Worm (Caenorhabditis elegans): ENCODE data around the gene M01H9.4.

DNA sequence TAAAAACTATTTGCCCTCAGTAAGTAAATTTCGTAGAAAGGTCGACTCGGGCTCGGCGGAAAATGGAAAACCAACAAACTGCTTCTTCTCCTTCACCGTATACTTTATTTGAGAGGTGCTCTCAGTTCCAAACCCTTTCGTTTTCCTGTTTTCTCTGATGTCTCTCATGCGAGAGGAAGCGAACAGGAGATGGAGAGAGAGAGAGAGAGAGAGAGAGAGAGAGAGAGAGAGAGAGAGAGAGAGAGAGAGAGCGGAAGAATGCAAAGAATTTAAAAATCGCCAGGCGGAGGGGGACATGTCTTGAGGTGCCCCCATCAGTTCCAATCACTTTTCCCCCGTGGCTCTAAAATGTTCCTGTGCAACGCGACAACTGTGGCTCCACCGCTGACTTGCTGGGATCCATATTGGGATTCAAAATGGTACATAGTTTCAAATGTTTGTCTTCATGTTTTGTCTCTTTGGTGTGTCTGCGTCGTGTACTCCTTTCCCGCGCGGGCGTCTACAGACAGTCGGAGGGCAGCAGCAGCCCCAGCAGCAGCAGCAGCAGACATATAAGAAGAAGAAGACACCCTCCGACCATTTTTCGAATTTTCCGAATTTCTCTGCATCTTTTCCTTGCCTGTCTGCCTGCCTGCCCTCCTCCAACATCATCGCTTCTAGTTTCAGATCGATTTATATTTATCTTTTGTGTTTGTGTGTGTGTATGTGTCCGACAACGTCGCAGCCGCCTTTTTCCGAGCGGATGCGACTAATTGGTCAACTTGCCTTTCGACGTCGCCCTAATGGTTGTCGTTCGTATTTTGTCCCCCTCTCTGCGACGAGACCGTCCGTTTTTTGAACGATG, 28.2 kb downstream of the M01H9.4 start, which contains the start of gene R08C7.11:
- TF ChIP-seq flt-1 (GFP tag; IDR thresholded peaks at IDR 0.05) = no peak
- no peak for TF ChIP-seq ets-7 (tag; optimal IDR thresholded peaks at IDR 0.05)
- TF ChIP-seq hmbx-1 (tag; optimal IDR thresholded peaks at IDR 0.05) = no peak
- TF ChIP-seq tbx-37 (GFP tag; conservative IDR thresholded peaks at IDR 0.05) = no peak
- no peak for TF ChIP-seq hnd-1 (tag; optimal IDR thresholded peaks at IDR 0.05)
- no peak for TF ChIP-seq pes-1 (GFP tag; IDR thresholded peaks at IDR 0.05)
- TF ChIP-seq ama-1 (optimal IDR thresholded peaks at IDR 0.05) = no peak
- no peak for TF ChIP-seq scrt-1 (GFP tag; IDR thresholded peaks at IDR 0.05)
- no peak for TF ChIP-seq sea-1 (GFP tag; conservative IDR thresholded peaks at IDR 0.05)
- TF ChIP-seq tra-4 (tag; optimal IDR thresholded peaks at IDR 0.05) = no peak
